Worm (Caenorhabditis elegans) whole organism, early embryonic: ENCODE results near the gene ugt-17.

Source experiments
- B0310.2 ChIP-seq: sonication (generic microtip); optimal IDR thresholded peaks from 2 replicates; lab custom pipeline; 2016; ENCODE audit warnings: mild to moderate bottlenecking, missing genetic modification characterization, missing compliant biosample characterization
- F13C5.2 ChIP-seq: sonication (generic microtip); optimal IDR thresholded peaks from 2 replicates; lab custom pipeline; 2017; ENCODE audit warnings: mild to moderate bottlenecking, missing genetic modification characterization, inconsistent platforms, missing compliant biosample characterization
- ama-1 ChIP-seq: fragments of 150-350 bp; optimal IDR thresholded peaks from 2 replicates; lab custom pipeline; 2014
- ceh-36 ChIP-seq: sonication (generic microtip); optimal IDR thresholded peaks from 2 replicates; lab custom pipeline; 2016; ENCODE audit warnings: missing genetic modification characterization, inconsistent platforms, missing compliant biosample characterization
- ets-7 ChIP-seq: sonication (generic microtip); optimal IDR thresholded peaks from 2 replicates; lab custom pipeline; 2016; ENCODE audit warnings: missing genotype, missing genetic modification characterization, missing compliant biosample characterization
- flt-1 ChIP-seq: fragments of 200-800 bp; sonication (Bioruptor generic); IDR thresholded peaks from 2 replicates; pipeline ENCODE4 v1.3.6; 2022; ENCODE audit warnings: missing genetic modification characterization, missing compliant biosample characterization
- hnd-1 ChIP-seq: sonication (generic microtip); optimal IDR thresholded peaks from 2 replicates; lab custom pipeline; 2016; ENCODE audit warnings: missing genetic modification characterization, missing compliant biosample characterization
- scrt-1 ChIP-seq: fragments of 200-800 bp; sonication (Bioruptor generic); IDR thresholded peaks from 2 replicates; pipeline ENCODE4 v1.3.6; 2022; ENCODE audit warnings: missing genetic modification characterization, missing compliant biosample characterization
- sea-1 ChIP-seq: fragments of 200-800 bp; sonication (Bioruptor generic); conservative IDR thresholded peaks from 2 replicates; pipeline ENCODE4 v1.3.6; 2022; ENCODE audit warnings: missing genetic modification characterization, missing compliant biosample characterization
- tbx-11 ChIP-seq: fragments of 200-800 bp; sonication (Bioruptor generic); IDR thresholded peaks from 2 replicates; pipeline ENCODE4 v1.3.6; 2022; ENCODE audit warnings: missing genetic modification characterization, missing compliant biosample characterization
- tra-4 ChIP-seq: sonication (generic microtip); optimal IDR thresholded peaks from 2 replicates; lab custom pipeline; 2017; ENCODE audit warnings: missing genetic modification characterization, missing compliant biosample characterization

DNA sequence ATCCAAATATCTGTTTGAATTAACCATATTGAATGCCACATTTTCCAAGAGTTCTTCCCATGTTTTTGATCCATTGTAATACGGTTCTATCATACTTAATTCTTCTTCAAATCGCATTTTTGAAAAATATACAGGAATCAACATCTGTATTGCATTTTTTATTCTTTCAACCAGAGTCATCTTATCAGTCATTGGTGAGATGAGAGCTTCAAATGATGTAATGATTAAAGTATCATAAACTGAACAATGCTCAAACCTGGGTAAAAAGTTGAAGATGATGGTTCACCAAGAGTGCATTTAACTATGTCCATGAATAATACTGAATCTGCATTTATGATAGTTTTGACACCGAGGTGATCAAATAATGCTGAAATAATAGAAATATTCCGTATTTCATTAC, 953 bp downstream of the ugt-17 start:
- no peak for TF ChIP-seq ceh-36 (tag; lab: Kevin White, UChicago)
- TF ChIP-seq ama-1, result no peak
- no peak for TF ChIP-seq flt-1
- TF ChIP-seq tra-4 (tag; lab: Kevin White, UChicago), result no peak
- no peak for TF ChIP-seq tbx-11 (GFP tag; lab: Robert Waterston, UW)
- no peak for TF ChIP-seq scrt-1 (GFP tag; lab: Robert Waterston, UW)
- TF ChIP-seq hnd-1, result no peak
- no peak for TF ChIP-seq sea-1 (GFP tag; lab: Robert Waterston, UW)
- no peak for TF ChIP-seq F13C5.2 (tag; lab: Kevin White, UChicago)
- no peak for TF ChIP-seq B0310.2 (tag; lab: Kevin White, UChicago)
- TF ChIP-seq ets-7 (tag; lab: Kevin White, UChicago), result no peak
